Worm (Caenorhabditis elegans): Measurements from ENCODE around the gene srh-74.

The srh-74 gene

DNA sequence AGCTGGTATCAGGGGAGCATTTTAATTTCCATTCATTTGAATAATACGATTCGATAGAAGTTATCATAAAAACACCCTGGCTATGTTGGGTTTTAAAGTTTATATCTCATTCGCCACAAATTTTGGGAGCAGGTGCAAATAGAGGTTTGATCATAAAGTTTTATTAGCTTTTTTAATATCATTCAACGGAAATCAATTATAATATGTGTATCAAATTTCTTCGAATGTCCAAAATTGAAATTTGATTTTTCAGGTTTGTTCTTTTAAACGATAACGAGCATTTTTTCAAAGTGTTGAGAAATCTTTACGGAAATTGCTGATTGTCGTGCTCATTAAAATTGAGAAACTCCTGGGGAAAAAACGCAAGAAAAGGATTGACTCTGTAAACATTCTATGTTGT is at the start of gene srh-74:
Gene srh-74, minus strand, starts transcription at position 101 of the 400 bp plus-strand sequence.
- TF ChIP-seq ets-7 (tag; optimal IDR thresholded peaks at IDR 0.05) = no peak
- no peak for TF ChIP-seq flt-1 (GFP tag; IDR thresholded peaks at IDR 0.05)
- TF ChIP-seq hmbx-1 (tag; optimal IDR thresholded peaks at IDR 0.05) = no peak
- TF ChIP-seq scrt-1 (GFP tag; IDR thresholded peaks at IDR 0.05) = no peak
- no peak for TF ChIP-seq F13C5.2 (tag; optimal IDR thresholded peaks at IDR 0.05)
- TF ChIP-seq sea-1 (GFP tag; conservative IDR thresholded peaks at IDR 0.05) = no peak
- no peak for TF ChIP-seq hmg-4 (GFP tag; optimal IDR thresholded peaks at IDR 0.05)
- TF ChIP-seq ama-1 (optimal IDR thresholded peaks at IDR 0.05) = no peak
- no peak for TF ChIP-seq hnd-1 (tag; optimal IDR thresholded peaks at IDR 0.05)
- no peak for TF ChIP-seq ceh-36 (tag; optimal IDR thresholded peaks at IDR 0.05)
- TF ChIP-seq aly-1 (tag; optimal IDR thresholded peaks at IDR 0.05) = no peak

ce11 chrV:11095873-11096272 is 47.3 kb upstream of the srh-74 start, which contains the start of gene Y42A5A.3:
Gene Y42A5A.3 (minus strand): TSS chrV:11095973.
- TF ChIP-seq flt-1 (GFP tag; IDR thresholded peaks at IDR 0.05) (no peak), ets-7 (tag; optimal IDR thresholded peaks at IDR 0.05) (no peak), scrt-1 (GFP tag; IDR thresholded peaks at IDR 0.05) (no peak), hnd-1 (tag; optimal IDR thresholded peaks at IDR 0.05) (no peak), ama-1 (optimal IDR thresholded peaks at IDR 0.05) (no peak), pes-1 (GFP tag; IDR thresholded peaks at IDR 0.05) (no peak), ceh-36 (tag; optimal IDR thresholded peaks at IDR 0.05) (no peak)

DNA sequence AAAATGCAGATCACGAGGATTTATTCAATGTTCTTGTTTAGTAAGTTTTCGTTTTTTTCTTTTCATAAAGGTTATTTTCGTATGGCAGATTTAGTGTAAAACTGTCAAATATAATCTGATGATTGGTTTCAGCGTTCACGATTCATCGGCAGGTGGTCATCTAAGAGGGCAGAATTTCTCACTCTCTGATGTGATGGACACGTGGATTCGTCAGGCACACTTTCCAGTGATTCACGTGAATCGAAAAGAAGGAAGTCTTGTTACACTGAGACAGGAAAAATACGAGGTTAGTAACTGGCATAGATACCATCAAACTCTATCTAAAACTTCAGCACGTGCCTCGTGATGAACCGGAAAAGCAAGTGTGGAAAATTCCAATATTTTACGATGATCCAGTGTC is 46.1 kb upstream of the srh-74 start:
- TF ChIP-seq hmg-4 (GFP tag; optimal IDR thresholded peaks at IDR 0.05) (no peak), ceh-13 (GFP tag; optimal IDR thresholded peaks at IDR 0.05) (no peak), scrt-1 (GFP tag; IDR thresholded peaks at IDR 0.05) (no peak), ceh-36 (tag; optimal IDR thresholded peaks at IDR 0.05) (no peak), sea-1 (GFP tag; conservative IDR thresholded peaks at IDR 0.05) (no peak), ets-7 (tag; optimal IDR thresholded peaks at IDR 0.05) (no peak), B0310.2 (tag; optimal IDR thresholded peaks at IDR 0.05) (no peak), aly-1 (tag; optimal IDR thresholded peaks at IDR 0.05) (no peak)

- TF ChIP-seq scrt-1 (GFP tag; IDR thresholded peaks at IDR 0.05) (no peak), ama-1 (optimal IDR thresholded peaks at IDR 0.05) (no peak), hmbx-1 (tag; optimal IDR thresholded peaks at IDR 0.05) (no peak), B0310.2 (tag; optimal IDR thresholded peaks at IDR 0.05) (no peak), sea-1 (GFP tag; conservative IDR thresholded peaks at IDR 0.05) (no peak), aly-1 (tag; optimal IDR thresholded peaks at IDR 0.05) (no peak), F13C5.2 (tag; optimal IDR thresholded peaks at IDR 0.05) (no peak), flt-1 (GFP tag; IDR thresholded peaks at IDR 0.05) (no peak), tbx-11 (GFP tag; IDR thresholded peaks at IDR 0.05) (no peak), hmg-4 (GFP tag; optimal IDR thresholded peaks at IDR 0.05) (no peak), ets-7 (tag; optimal IDR thresholded peaks at IDR 0.05) (no peak)
These were observed 44.8 kb upstream of the srh-74 start, which contains the start of gene lact-8 for ce11 chrV:11093163-11094091. Gene lact-8 (minus strand): TSS chrV:11093607.

DNA sequence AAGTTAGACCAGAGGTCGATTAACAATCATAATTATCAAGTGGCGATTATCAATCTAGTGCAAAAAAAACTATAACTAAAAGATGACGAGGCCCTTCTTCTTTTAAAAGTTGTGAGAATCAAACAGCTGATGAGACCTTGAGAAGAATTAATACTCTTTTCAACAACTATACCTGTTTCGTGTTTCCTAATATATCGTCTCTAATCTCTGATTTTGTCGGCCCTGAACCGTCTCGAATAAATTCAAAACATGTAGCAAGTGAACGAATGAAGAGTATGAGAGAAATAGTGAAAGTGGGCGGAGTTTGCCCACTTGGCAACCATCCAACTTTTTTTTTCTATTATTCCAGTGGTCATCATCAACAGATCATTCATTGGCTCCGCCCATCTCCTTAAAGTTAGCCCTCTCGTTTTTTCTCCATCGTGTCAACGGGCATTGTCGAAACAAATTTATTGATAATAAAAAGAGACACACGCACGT is 39.0 kb upstream of the srh-74 start, which contains the start of gene Y42A5A.1:
Gene Y42A5A.1, plus strand, starts transcription at position 430 of the 480 bp plus-strand sequence.
- TF ChIP-seq B0310.2 (tag; optimal IDR thresholded peaks at IDR 0.05) = no peak
- no peak for TF ChIP-seq hmbx-1 (tag; optimal IDR thresholded peaks at IDR 0.05)
- TF ChIP-seq flt-1 (GFP tag; IDR thresholded peaks at IDR 0.05) = no peak
- TF ChIP-seq ceh-36 (tag; optimal IDR thresholded peaks at IDR 0.05) = no peak
- TF ChIP-seq tra-4 (tag; optimal IDR thresholded peaks at IDR 0.05) = no peak
- TF ChIP-seq ama-1 (optimal IDR thresholded peaks at IDR 0.05) = no peak
- no peak for TF ChIP-seq aly-1 (tag; optimal IDR thresholded peaks at IDR 0.05)
- no peak for TF ChIP-seq ceh-13 (GFP tag; optimal IDR thresholded peaks at IDR 0.05)
- no peak for TF ChIP-seq ets-7 (tag; optimal IDR thresholded peaks at IDR 0.05)
- no peak for TF ChIP-seq sea-1 (GFP tag; conservative IDR thresholded peaks at IDR 0.05)
- TF ChIP-seq tbx-37 (GFP tag; conservative IDR thresholded peaks at IDR 0.05) = no peak
- no peak for TF ChIP-seq tbx-11 (GFP tag; IDR thresholded peaks at IDR 0.05)
- TF ChIP-seq hmg-4 (GFP tag; optimal IDR thresholded peaks at IDR 0.05) = no peak
- TF ChIP-seq F13C5.2 (tag; optimal IDR thresholded peaks at IDR 0.05) = no peak
- TF ChIP-seq pes-1 (GFP tag; IDR thresholded peaks at IDR 0.05) = no peak
- no peak for TF ChIP-seq hnd-1 (tag; optimal IDR thresholded peaks at IDR 0.05)

- no peak for TF ChIP-seq hnd-1 (tag; optimal IDR thresholded peaks at IDR 0.05)
- no peak for TF ChIP-seq ama-1 (optimal IDR thresholded peaks at IDR 0.05)
- no peak for TF ChIP-seq aly-1 (tag; optimal IDR thresholded peaks at IDR 0.05)
- TF ChIP-seq tra-4 (tag; optimal IDR thresholded peaks at IDR 0.05) = no peak
- TF ChIP-seq pes-1 (GFP tag; IDR thresholded peaks at IDR 0.05) = no peak
- TF ChIP-seq flt-1 (GFP tag; IDR thresholded peaks at IDR 0.05) = no peak
These were observed 38.5 kb upstream of the srh-74 start for ce11 chrV:11087119-11087518.

- TF ChIP-seq scrt-1 (GFP tag; IDR thresholded peaks at IDR 0.05) (no peak), hmg-4 (GFP tag; optimal IDR thresholded peaks at IDR 0.05) (peak; percentile 22), flt-1 (GFP tag; IDR thresholded peaks at IDR 0.05) (no peak), F13C5.2 (tag; optimal IDR thresholded peaks at IDR 0.05) (peak; percentile 35)
These were observed 35.1 kb upstream of the srh-74 start for ce11 chrV:11083691-11084090.

DNA sequence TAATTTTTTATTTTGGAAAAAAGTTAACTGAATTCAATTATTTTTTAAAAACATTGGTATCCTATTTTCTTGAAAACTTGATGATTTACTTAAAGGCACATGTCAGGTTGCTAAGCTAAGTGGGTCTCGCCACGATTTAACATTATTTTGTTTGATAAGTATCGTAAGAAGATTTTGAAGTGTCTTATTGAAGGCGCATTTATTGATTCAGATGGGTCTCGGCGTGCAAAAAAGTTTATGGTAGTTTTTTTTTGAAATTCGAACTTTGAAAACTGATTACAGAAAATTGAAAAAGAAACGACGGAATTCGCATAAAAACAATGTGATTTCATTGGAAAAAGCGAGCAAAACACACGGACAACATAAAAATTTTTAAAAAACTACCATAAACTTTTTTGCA is 34.4 kb upstream of the srh-74 start:
- no peak for TF ChIP-seq tbx-37 (GFP tag; conservative IDR thresholded peaks at IDR 0.05)
- no peak for TF ChIP-seq tbx-11 (GFP tag; IDR thresholded peaks at IDR 0.05)

Measured in whole organism, early embryonic.